Fruit fly (Drosophila melanogaster): ENCODE results near the gene CG33286.
A peak's percentile ranks its signal among the peaks of the same experiment; 100 is the strongest.

Gene CG33286

dm6 chr3L:20930059-20930785 lies 44.3 kb downstream of the CG33286 start:
- peak; percentile 92 for TF ChIP-seq CG17801 (GFP tag; optimal IDR thresholded peaks at IDR 0.05; ENCODE audit: partially characterized antibody)

DNA sequence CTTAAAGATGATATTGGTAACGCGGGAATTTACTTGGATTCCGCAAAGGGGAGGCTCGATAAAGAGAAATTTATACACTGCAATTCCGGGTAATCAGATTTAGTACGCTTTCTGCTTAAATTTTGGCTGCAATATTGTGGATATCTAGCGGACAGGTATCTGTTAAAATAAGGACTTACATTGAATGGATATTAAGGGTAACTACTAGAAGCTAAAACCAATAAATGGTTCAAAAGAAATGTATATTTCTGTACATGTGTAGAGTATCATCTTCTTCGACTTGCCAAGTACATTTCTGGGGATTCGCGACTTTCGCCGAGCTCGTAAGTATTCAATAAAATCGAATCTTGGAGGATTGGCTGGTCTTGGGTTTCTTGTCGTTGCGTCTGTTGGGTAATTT lies 45.1 kb downstream of the CG33286 start:
- TF ChIP-seq CG17801 (GFP tag; optimal IDR thresholded peaks at IDR 0.05; ENCODE audit: partially characterized antibody): no peak

DNA sequence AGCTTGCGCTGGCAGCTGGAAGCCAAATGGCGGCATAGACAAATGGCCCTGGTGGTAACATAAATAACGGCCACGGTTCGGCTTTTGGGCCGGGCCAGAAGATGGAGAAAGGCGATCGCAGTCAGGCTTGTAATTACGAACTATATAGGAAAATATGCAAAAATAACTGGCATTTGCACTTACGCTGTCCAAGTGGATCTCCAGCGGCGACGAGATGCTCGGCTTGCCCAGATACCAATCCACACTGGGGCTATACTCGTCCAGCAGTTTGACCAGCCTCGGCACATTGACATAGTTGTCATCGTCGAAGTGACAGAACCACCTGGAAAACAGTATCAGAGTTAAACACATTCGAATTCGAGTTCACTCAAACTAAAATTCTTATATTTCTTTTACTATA lies 47.0 kb downstream of the CG33286 start, which contains the start of gene CG10589:
TSS of gene CG10589 (plus strand) at position 301 of the 400 bp plus-strand sequence.
- no peak for TF ChIP-seq CG17801 (GFP tag; optimal IDR thresholded peaks at IDR 0.05; ENCODE audit: partially characterized antibody)

dm6 chr3L:20923030-20923591 lies 51.4 kb downstream of the CG33286 start:
- TF ChIP-seq CG17801 (GFP tag; optimal IDR thresholded peaks at IDR 0.05; ENCODE audit: partially characterized antibody): peak; percentile 92

- TF ChIP-seq CG17801 (GFP tag; optimal IDR thresholded peaks at IDR 0.05; ENCODE audit: partially characterized antibody): no peak
Observed at dm6 chr3L:20922279-20922830, 52.1 kb downstream of the CG33286 start.

DNA sequence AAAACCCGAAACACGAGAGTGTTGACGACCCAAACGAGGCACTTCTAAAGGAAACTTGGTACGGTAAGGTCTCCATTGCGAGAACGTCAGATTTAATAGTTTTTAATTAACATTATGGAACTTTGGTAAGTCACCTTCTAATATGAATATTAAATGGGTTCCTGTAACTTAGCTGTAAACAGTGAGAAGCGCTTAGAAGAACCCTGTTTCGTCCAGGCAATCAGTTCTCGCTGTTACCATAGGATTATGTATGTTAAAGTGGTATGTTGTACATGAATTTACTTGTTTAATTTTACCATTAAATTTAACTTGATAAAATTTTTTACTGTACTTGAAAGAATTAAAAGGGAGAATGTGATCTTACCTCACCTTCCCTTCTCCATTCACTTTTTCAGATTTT lies 52.6 kb downstream of the CG33286 start:
- no peak for TF ChIP-seq CG17801 (GFP tag; optimal IDR thresholded peaks at IDR 0.05; ENCODE audit: partially characterized antibody)

Data from ovary, adult (tissue).